Worm (Caenorhabditis elegans) whole organism, early embryonic: ENCODE results near the gene sel-11.

ENCODE experiments used
- B0310.2 ChIP-seq: sonication (generic microtip); optimal IDR thresholded peaks from 2 replicates; lab custom pipeline; 2016; ENCODE audit warnings: mild to moderate bottlenecking, missing genetic modification characterization, missing compliant biosample characterization
- F13C5.2 ChIP-seq: sonication (generic microtip); optimal IDR thresholded peaks from 2 replicates; lab custom pipeline; 2017; ENCODE audit warnings: mild to moderate bottlenecking, missing genetic modification characterization, inconsistent platforms, missing compliant biosample characterization
- aly-1 ChIP-seq: sonication (generic microtip); optimal IDR thresholded peaks from 2 replicates; lab custom pipeline; 2016; ENCODE audit warnings: missing genetic modification characterization, missing compliant biosample characterization
- ama-1 ChIP-seq: fragments of 150-350 bp; optimal IDR thresholded peaks from 2 replicates; lab custom pipeline; 2014
- ceh-13 ChIP-seq: fragments of 200-800 bp; sonication (Bioruptor generic); optimal IDR thresholded peaks from 2 replicates; lab custom pipeline; 2018; ENCODE audit warnings: mild to moderate bottlenecking, missing genetic modification characterization, missing compliant biosample characterization
- ceh-36 ChIP-seq: sonication (generic microtip); optimal IDR thresholded peaks from 2 replicates; lab custom pipeline; 2016; ENCODE audit warnings: missing genetic modification characterization, inconsistent platforms, missing compliant biosample characterization
- ets-7 ChIP-seq: sonication (generic microtip); optimal IDR thresholded peaks from 2 replicates; lab custom pipeline; 2016; ENCODE audit warnings: missing genotype, missing genetic modification characterization, missing compliant biosample characterization
- flt-1 ChIP-seq: fragments of 200-800 bp; sonication (Bioruptor generic); IDR thresholded peaks from 2 replicates; pipeline ENCODE4 v1.3.6; 2022; ENCODE audit warnings: missing genetic modification characterization, missing compliant biosample characterization
- hmbx-1 ChIP-seq: sonication (generic microtip); optimal IDR thresholded peaks from 2 replicates; lab custom pipeline; 2016; ENCODE audit warnings: mild to moderate bottlenecking, missing genetic modification characterization, missing compliant biosample characterization
- hmg-4 ChIP-seq: fragments of 200-800 bp; sonication (Bioruptor generic); optimal IDR thresholded peaks from 2 replicates; lab custom pipeline; 2018; ENCODE audit warnings: mild to moderate bottlenecking, missing genetic modification characterization, missing compliant biosample characterization
- hnd-1 ChIP-seq: sonication (generic microtip); optimal IDR thresholded peaks from 2 replicates; lab custom pipeline; 2016; ENCODE audit warnings: missing genetic modification characterization, missing compliant biosample characterization
- pes-1 ChIP-seq: fragments of 200-800 bp; sonication (Bioruptor generic); IDR thresholded peaks from 2 replicates; pipeline ENCODE4 v1.3.6; 2022; ENCODE audit warnings: missing genetic modification reagents, missing genetic modification characterization, missing compliant biosample characterization
- scrt-1 ChIP-seq: fragments of 200-800 bp; sonication (Bioruptor generic); IDR thresholded peaks from 2 replicates; pipeline ENCODE4 v1.3.6; 2022; ENCODE audit warnings: missing genetic modification characterization, missing compliant biosample characterization
- sea-1 ChIP-seq: fragments of 200-800 bp; sonication (Bioruptor generic); conservative IDR thresholded peaks from 2 replicates; pipeline ENCODE4 v1.3.6; 2022; ENCODE audit warnings: missing genetic modification characterization, missing compliant biosample characterization
- tbx-11 ChIP-seq: fragments of 200-800 bp; sonication (Bioruptor generic); IDR thresholded peaks from 2 replicates; pipeline ENCODE4 v1.3.6; 2022; ENCODE audit warnings: missing genetic modification characterization, missing compliant biosample characterization
- tbx-37 ChIP-seq: fragments of 200-800 bp; sonication (Bioruptor generic); conservative IDR thresholded peaks from 2 replicates; pipeline ENCODE4 v1.3.6; 2022; ENCODE audit warnings: missing genetic modification reagents, missing genetic modification characterization, missing compliant biosample characterization
- tra-4 ChIP-seq: sonication (generic microtip); optimal IDR thresholded peaks from 2 replicates; lab custom pipeline; 2017; ENCODE audit warnings: missing genetic modification characterization, missing compliant biosample characterization

sel-11 gene

ce11 chrV:11767028-11767427, at the start of gene sel-11:
Gene sel-11, plus strand, starts transcription at chrV:11767328.
- no peak for TF ChIP-seq ceh-13 (GFP tag; lab: Kevin White, UChicago)
- TF ChIP-seq scrt-1 (GFP tag; lab: Robert Waterston, UW), result no peak
- TF ChIP-seq sea-1 (GFP tag; lab: Robert Waterston, UW), result no peak
- no peak for TF ChIP-seq tbx-37 (GFP tag; lab: Robert Waterston, UW)
- no peak for TF ChIP-seq hmbx-1 (tag; lab: Kevin White, UChicago)

DNA sequence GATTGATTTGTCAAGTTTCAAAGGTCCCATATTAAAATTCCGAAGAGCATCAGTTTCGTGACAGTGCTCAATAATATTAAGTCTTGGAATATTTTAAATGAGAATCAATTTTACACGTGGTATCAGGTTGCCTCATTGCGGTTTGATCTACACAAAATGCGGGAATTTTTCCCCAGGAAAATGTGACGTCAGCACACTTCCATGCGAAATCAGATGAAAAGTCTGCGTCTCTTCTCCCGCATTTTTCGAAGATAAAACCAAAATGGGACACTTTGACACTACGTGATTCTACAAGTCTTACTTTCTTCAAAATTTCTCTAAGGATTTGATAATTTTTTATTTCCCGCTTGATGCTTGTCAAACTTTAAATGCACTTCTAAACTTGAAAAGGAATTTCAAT, 44.3 kb upstream of the sel-11 start:
- no peak for TF ChIP-seq tbx-11

- TF ChIP-seq hnd-1 (tag; lab: Kevin White, UChicago) (no peak), ama-1 (no peak), flt-1 (GFP tag; lab: Robert Waterston, UW) (no peak), B0310.2 (tag; lab: Kevin White, UChicago) (no peak), ets-7 (tag; lab: Kevin White, UChicago) (no peak), tbx-11 (no peak), aly-1 (tag; lab: Kevin White, UChicago) (no peak)
These were observed 41.2 kb upstream of the sel-11 start, which contains the start of gene daf-11 for ce11 chrV:11725971-11726370. Gene daf-11, minus strand, starts transcription at chrV:11726071.

ce11 chrV:11730060-11730459, 37.1 kb upstream of the sel-11 start, which contains the start of gene rhr-2:
Gene rhr-2, minus strand, starts transcription at chrV:11730160.
- no peak for TF ChIP-seq sea-1 (GFP tag; lab: Robert Waterston, UW)
- no peak for TF ChIP-seq pes-1
- TF ChIP-seq aly-1 (tag; lab: Kevin White, UChicago), result no peak
- no peak for TF ChIP-seq ceh-13 (GFP tag; lab: Kevin White, UChicago)
- TF ChIP-seq ets-7 (tag; lab: Kevin White, UChicago), result no peak
- no peak for TF ChIP-seq F13C5.2 (tag; lab: Kevin White, UChicago)
- TF ChIP-seq tbx-37 (GFP tag; lab: Robert Waterston, UW), result no peak
- no peak for TF ChIP-seq tra-4
- no peak for TF ChIP-seq B0310.2 (tag; lab: Kevin White, UChicago)
- no peak for TF ChIP-seq flt-1 (GFP tag; lab: Robert Waterston, UW)
- TF ChIP-seq tbx-11, result no peak
- no peak for TF ChIP-seq scrt-1 (GFP tag; lab: Robert Waterston, UW)
- no peak for TF ChIP-seq hmbx-1 (tag; lab: Kevin White, UChicago)
- TF ChIP-seq hmg-4 (GFP tag; lab: Kevin White, UChicago), result no peak
- TF ChIP-seq ama-1, result no peak
- TF ChIP-seq ceh-36 (tag; lab: Kevin White, UChicago), result no peak

DNA sequence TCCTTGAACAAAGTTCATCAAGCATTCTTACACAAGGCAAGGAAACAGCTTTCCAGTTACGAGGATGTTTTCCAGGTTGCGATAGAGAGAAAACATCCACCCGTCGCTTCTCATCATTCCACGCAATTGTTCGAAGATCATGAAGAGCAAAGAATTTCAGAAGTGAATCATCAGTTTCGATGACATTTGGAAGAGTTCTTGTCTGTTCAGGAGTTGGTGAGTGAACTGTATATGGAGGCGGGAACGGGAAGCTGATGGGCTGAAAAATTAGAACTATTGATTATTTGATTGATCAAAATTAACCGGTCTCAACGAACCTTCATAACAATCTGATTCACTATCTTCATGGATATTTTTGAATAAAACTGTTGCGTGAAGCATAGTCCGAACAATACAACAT, 35.1 kb upstream of the sel-11 start:
- no peak for TF ChIP-seq pes-1
- TF ChIP-seq B0310.2 (tag; lab: Kevin White, UChicago), result no peak
- TF ChIP-seq ama-1, result no peak
- no peak for TF ChIP-seq tbx-11
- no peak for TF ChIP-seq ets-7 (tag; lab: Kevin White, UChicago)
- no peak for TF ChIP-seq ceh-36 (tag; lab: Kevin White, UChicago)
- no peak for TF ChIP-seq hmg-4 (GFP tag; lab: Kevin White, UChicago)
- TF ChIP-seq hnd-1 (tag; lab: Kevin White, UChicago), result no peak
- no peak for TF ChIP-seq ceh-13 (GFP tag; lab: Kevin White, UChicago)
- no peak for TF ChIP-seq tbx-37 (GFP tag; lab: Robert Waterston, UW)
- TF ChIP-seq tra-4, result no peak
- no peak for TF ChIP-seq hmbx-1 (tag; lab: Kevin White, UChicago)
- no peak for TF ChIP-seq flt-1 (GFP tag; lab: Robert Waterston, UW)
- no peak for TF ChIP-seq scrt-1 (GFP tag; lab: Robert Waterston, UW)
- no peak for TF ChIP-seq aly-1 (tag; lab: Kevin White, UChicago)
- TF ChIP-seq sea-1 (GFP tag; lab: Robert Waterston, UW), result no peak
- no peak for TF ChIP-seq F13C5.2 (tag; lab: Kevin White, UChicago)

DNA sequence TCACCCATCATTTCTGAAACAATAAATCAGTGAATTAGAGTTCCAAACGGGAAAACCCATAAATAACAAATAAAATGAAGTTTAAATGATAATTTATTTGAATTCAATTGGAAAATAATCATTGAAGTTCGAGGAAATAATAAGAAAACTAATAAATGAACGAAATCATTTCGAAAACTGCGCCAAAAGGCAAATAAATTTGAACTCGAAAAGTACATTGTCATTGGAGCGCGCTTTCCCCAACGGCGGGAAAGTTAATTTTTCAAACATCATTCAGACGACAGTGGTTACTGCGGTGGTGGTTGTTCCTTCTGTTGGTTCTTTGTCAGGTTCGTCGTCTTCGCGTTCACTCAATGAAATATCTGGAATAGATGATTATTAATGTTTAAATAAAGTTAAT, 33.7 kb upstream of the sel-11 start, which contains the start of gene npp-22:
Gene npp-22, minus strand, starts transcription at position 13 of the 400 bp plus-strand sequence.
- no peak for TF ChIP-seq ceh-13 (GFP tag; lab: Kevin White, UChicago)
- TF ChIP-seq scrt-1 (GFP tag; lab: Robert Waterston, UW), result no peak
- no peak for TF ChIP-seq F13C5.2 (tag; lab: Kevin White, UChicago)
- TF ChIP-seq B0310.2 (tag; lab: Kevin White, UChicago), result no peak
- no peak for TF ChIP-seq hnd-1 (tag; lab: Kevin White, UChicago)
- no peak for TF ChIP-seq sea-1 (GFP tag; lab: Robert Waterston, UW)
- TF ChIP-seq ama-1, result no peak
- TF ChIP-seq hmbx-1 (tag; lab: Kevin White, UChicago), result no peak
- TF ChIP-seq tbx-37 (GFP tag; lab: Robert Waterston, UW), result no peak
- TF ChIP-seq aly-1 (tag; lab: Kevin White, UChicago), result no peak
- TF ChIP-seq tbx-11, result no peak
- TF ChIP-seq ets-7 (tag; lab: Kevin White, UChicago), result no peak
- no peak for TF ChIP-seq flt-1 (GFP tag; lab: Robert Waterston, UW)
- TF ChIP-seq hmg-4 (GFP tag; lab: Kevin White, UChicago), result no peak
- TF ChIP-seq pes-1, result no peak
- TF ChIP-seq tra-4, result no peak
- no peak for TF ChIP-seq ceh-36 (tag; lab: Kevin White, UChicago)

- TF ChIP-seq aly-1 (tag; lab: Kevin White, UChicago), result no peak
- TF ChIP-seq pes-1, result no peak
- no peak for TF ChIP-seq ceh-36 (tag; lab: Kevin White, UChicago)
- TF ChIP-seq F13C5.2 (tag; lab: Kevin White, UChicago), result no peak
- no peak for TF ChIP-seq ceh-13 (GFP tag; lab: Kevin White, UChicago)
- no peak for TF ChIP-seq tbx-37 (GFP tag; lab: Robert Waterston, UW)
- TF ChIP-seq ama-1, result no peak
- no peak for TF ChIP-seq hnd-1 (tag; lab: Kevin White, UChicago)
- TF ChIP-seq hmg-4 (GFP tag; lab: Kevin White, UChicago), result no peak
These were observed 30.2 kb upstream of the sel-11 start, which contains the start of gene spe-42 for ce11 chrV:11736896-11737295. Gene spe-42, minus strand, starts transcription at chrV:11736996.
